Fruit fly (Drosophila melanogaster) whole organism, embryonic: Measurements from ENCODE around the gene yellow-f.
A peak's percentile ranks its signal among the peaks of the same experiment; 100 is the strongest.

ENCODE experiments used
- Bdp1 ChIP-seq: fragments of 200-800 bp; sonication (Bioruptor generic); optimal IDR thresholded peaks from 3 replicates; lab custom pipeline; 2016; ENCODE audit warnings: missing biosample characterization, missing genetic modification characterization
- Bgb ChIP-seq: fragments of 200-800 bp; sonication (Bioruptor generic); IDR thresholded peaks from 2 replicates; pipeline ENCODE4 v1.3.6; 2022; ENCODE audit warnings: missing biosample characterization, missing genetic modification characterization; ENCODE audit not compliant: partially characterized antibody
- CG10267 ChIP-seq: fragments of 200-800 bp; sonication (Bioruptor generic); optimal IDR thresholded peaks from 2 replicates; lab custom pipeline; 2018; ENCODE audit warnings: missing biosample characterization, mild to moderate bottlenecking, missing genetic modification characterization, moderate library complexity
- CG11723 ChIP-seq: fragments of 200-800 bp; sonication (Bioruptor generic); optimal IDR thresholded peaks from 2 replicates; lab custom pipeline; 2017; ENCODE audit warnings: missing biosample characterization, mild to moderate bottlenecking, missing genetic modification characterization
- CG15514 ChIP-seq: fragments of 200-800 bp; sonication (Bioruptor generic); optimal IDR thresholded peaks from 3 replicates; lab custom pipeline; 2017; ENCODE audit warnings: missing biosample characterization, missing genetic modification characterization, mild to moderate bottlenecking, moderate library complexity, missing genetic modification reagents
- CG1647 ChIP-seq: fragments of 200-800 bp; sonication (Bioruptor generic); optimal IDR thresholded peaks from 3 replicates; lab custom pipeline; 2016; ENCODE audit warnings: missing biosample characterization, missing genetic modification characterization
- CG16815 ChIP-seq: fragments of 200-800 bp; sonication (Bioruptor generic); optimal IDR thresholded peaks from 3 replicates; lab custom pipeline; 2017; ENCODE audit warnings: missing biosample characterization, mild to moderate bottlenecking, missing genetic modification characterization
- CG17568 ChIP-seq: fragments of 200-800 bp; sonication (Bioruptor generic); optimal IDR thresholded peaks from 2 replicates; lab custom pipeline; 2018; ENCODE audit warnings: missing biosample characterization, mild to moderate bottlenecking, missing genetic modification characterization, moderate library complexity
- CG2116 ChIP-seq: fragments of 200-800 bp; sonication (Bioruptor generic); optimal IDR thresholded peaks from 3 replicates; lab custom pipeline; 2018; ENCODE audit warnings: missing biosample characterization, mild to moderate bottlenecking, missing genetic modification characterization
- CG2120 ChIP-seq: fragments of 200-800 bp; sonication (Bioruptor generic); optimal IDR thresholded peaks from 3 replicates; lab custom pipeline; 2016; ENCODE audit warnings: missing biosample characterization, missing genetic modification characterization
- CG2202 ChIP-seq: fragments of 200-800 bp; sonication (Bioruptor generic); optimal IDR thresholded peaks from 2 replicates; lab custom pipeline; 2018; ENCODE audit warnings: missing biosample characterization, mild to moderate bottlenecking, missing genetic modification characterization
- CG31224 ChIP-seq: fragments of 200-800 bp; sonication (Bioruptor generic); IDR thresholded peaks from 2 replicates; pipeline ENCODE4 v1.3.6; 2022; ENCODE audit warnings: missing biosample characterization, missing genetic modification characterization
- CG4424 ChIP-seq: fragments of 200-800 bp; sonication (Bioruptor generic); optimal IDR thresholded peaks from 3 replicates; lab custom pipeline; 2016; ENCODE audit warnings: missing biosample characterization, missing genetic modification characterization
- CG6791 ChIP-seq: fragments of 200-800 bp; sonication (Bioruptor generic); IDR thresholded peaks from 3 replicates; pipeline ENCODE4 v1.3.6; 2022; ENCODE audit warnings: missing biosample characterization, missing genetic modification characterization; ENCODE audit not compliant: partially characterized antibody
- CG7357 ChIP-seq: fragments of 200-800 bp; sonication (Bioruptor generic); IDR thresholded peaks from 3 replicates; pipeline ENCODE4 v1.3.6; 2022; ENCODE audit warnings: missing biosample characterization, missing genetic modification characterization
- CG9817 ChIP-seq: fragments of 200-800 bp; sonication (Bioruptor generic); optimal IDR thresholded peaks from 2 replicates; lab custom pipeline; 2018; ENCODE audit warnings: missing biosample characterization, mild to moderate bottlenecking, missing genetic modification characterization, moderate library complexity
- Dll ChIP-seq: fragments of 200-800 bp; sonication (Bioruptor generic); IDR thresholded peaks from 4 replicates; pipeline ENCODE4 v1.3.6; 2022; ENCODE audit warnings: missing biosample characterization, missing genetic modification characterization; ENCODE audit not compliant: partially characterized antibody
- Doc2 ChIP-seq: fragments of 200-800 bp; sonication (Bioruptor generic); IDR thresholded peaks from 2 replicates; pipeline ENCODE4 v1.3.6; 2022; ENCODE audit warnings: missing biosample characterization, missing genetic modification characterization
- Drgx ChIP-seq: fragments of 200-800 bp; sonication (Bioruptor generic); IDR thresholded peaks from 2 replicates; pipeline ENCODE4 v1.3.6; 2022; ENCODE audit warnings: missing biosample characterization, missing genetic modification characterization
- Fer1 ChIP-seq: fragments of 200-800 bp; sonication (Bioruptor generic); optimal IDR thresholded peaks from 2 replicates; lab custom pipeline; 2017; ENCODE audit warnings: missing biosample characterization, mild to moderate bottlenecking, missing genetic modification characterization
- Gsc ChIP-seq: fragments of 200-800 bp; sonication (Bioruptor generic); IDR thresholded peaks from 2 replicates; pipeline ENCODE4 v1.3.6; 2022; ENCODE audit warnings: missing biosample characterization, missing genetic modification characterization
- Hr78 ChIP-seq, 2 experiments: fragments of 200-800 bp in 1 of 2; fragments of >200 bp in 1 of 2; sonication (Bioruptor generic) in 1 of 2; optimal IDR thresholded peaks; 2 replicates each; lab custom pipeline; 2017 to 2019; ENCODE audit warnings: missing biosample characterization in 2 of 2, missing genetic modification characterization in 2 of 2, mild to moderate bottlenecking in 1 of 2, moderate library complexity in 1 of 2
- Lhr ChIP-seq: fragments of 200-800 bp; sonication (Bioruptor generic); optimal IDR thresholded peaks from 3 replicates; lab custom pipeline; 2017; ENCODE audit warnings: mild to moderate bottlenecking, missing biosample characterization, missing genetic modification reagents, missing genetic modification characterization
- MESR4 ChIP-seq: fragments of 200-800 bp; sonication (Bioruptor generic); optimal IDR thresholded peaks from 2 replicates; lab custom pipeline; 2018; ENCODE audit warnings: missing biosample characterization, mild to moderate bottlenecking, missing genetic modification characterization, moderate library complexity
- Sox100B ChIP-seq: fragments of 200-800 bp; sonication (Bioruptor generic); optimal IDR thresholded peaks from 3 replicates; lab custom pipeline; 2018; ENCODE audit warnings: missing biosample characterization, mild to moderate bottlenecking, missing genetic modification characterization
- Sox102F ChIP-seq: fragments of 200-800 bp; sonication (Bioruptor generic); optimal IDR thresholded peaks from 2 replicates; lab custom pipeline; 2018; ENCODE audit warnings: missing biosample characterization, mild to moderate bottlenecking, missing genetic modification characterization, moderate library complexity
- Spps ChIP-seq: fragments of 200-800 bp; sonication (Bioruptor generic); optimal IDR thresholded peaks from 2 replicates; lab custom pipeline; 2018; ENCODE audit warnings: missing biosample characterization, mild to moderate bottlenecking, missing genetic modification characterization
- Vsx1 ChIP-seq: fragments of 200-800 bp; sonication (Bioruptor generic); optimal IDR thresholded peaks from 2 replicates; lab custom pipeline; 2017; ENCODE audit warnings: missing biosample characterization, mild to moderate bottlenecking, missing genetic modification characterization, missing genetic modification reagents
- ac ChIP-seq: fragments of 200-800 bp; sonication (Bioruptor generic); optimal IDR thresholded peaks from 3 replicates; lab custom pipeline; 2017; ENCODE audit warnings: missing biosample characterization, mild to moderate bottlenecking, missing genetic modification characterization
- bab2 ChIP-seq: fragments of 200-800 bp; sonication (Bioruptor generic); optimal IDR thresholded peaks from 2 replicates; lab custom pipeline; 2016; ENCODE audit warnings: missing biosample characterization, missing genetic modification characterization
- cas ChIP-seq: fragments of 200-800 bp; sonication (Bioruptor generic); IDR thresholded peaks from 2 replicates; pipeline ENCODE4 v1.3.6; 2022; ENCODE audit warnings: missing biosample characterization, missing genetic modification characterization
- croc ChIP-seq: fragments of 200-800 bp; sonication (Bioruptor generic); conservative IDR thresholded peaks from 3 replicates; pipeline ENCODE4 v1.3.6; 2022; ENCODE audit warnings: missing biosample characterization, missing genetic modification characterization
- da ChIP-seq: fragments of 200-800 bp; sonication (Bioruptor generic); optimal IDR thresholded peaks from 2 replicates; lab custom pipeline; 2016; ENCODE audit warnings: missing biosample characterization, missing genetic modification characterization
- dmrt11E ChIP-seq: fragments of 200-800 bp; sonication (Bioruptor generic); optimal IDR thresholded peaks from 3 replicates; lab custom pipeline; 2018; ENCODE audit warnings: missing biosample characterization, mild to moderate bottlenecking, missing genetic modification characterization, moderate library complexity
- hbn ChIP-seq: fragments of 200-800 bp; sonication (Bioruptor generic); IDR thresholded peaks from 2 replicates; pipeline ENCODE4 v1.3.6; 2022; ENCODE audit warnings: missing biosample characterization, missing genetic modification characterization; ENCODE audit not compliant: partially characterized antibody
- lmd ChIP-seq: fragments of 200-800 bp; sonication (Bioruptor generic); IDR thresholded peaks from 2 replicates; pipeline ENCODE4 v1.3.6; 2022; ENCODE audit warnings: missing biosample characterization, missing genetic modification characterization
- mirr ChIP-seq: fragments of 200-800 bp; sonication (Bioruptor generic); optimal IDR thresholded peaks from 3 replicates; lab custom pipeline; 2018; ENCODE audit warnings: missing biosample characterization, mild to moderate bottlenecking, missing genetic modification characterization
- onecut ChIP-seq: fragments of 200-800 bp; sonication (Bioruptor generic); IDR thresholded peaks from 2 replicates; pipeline ENCODE4 v1.3.6; 2022; ENCODE audit warnings: missing biosample characterization, missing genetic modification characterization
- row ChIP-seq: fragments of 200-800 bp; sonication (Bioruptor generic); IDR thresholded peaks from 3 replicates; pipeline ENCODE4 v1.3.6; 2022; ENCODE audit warnings: missing biosample characterization, missing genetic modification characterization
- sens ChIP-seq: fragments of 200-800 bp; sonication (Bioruptor generic); peaks from one replicate; lab custom pipeline; 2016; ENCODE audit warnings: missing biosample characterization, missing genetic modification characterization
- sima ChIP-seq: fragments of 200-800 bp; sonication (Bioruptor generic); optimal IDR thresholded peaks from 2 replicates; lab custom pipeline; 2016; ENCODE audit warnings: missing biosample characterization, missing genetic modification characterization
- stc ChIP-seq: fragments of 200-800 bp; sonication (Bioruptor generic); IDR thresholded peaks from 2 replicates; pipeline ENCODE4 v1.3.6; 2022; ENCODE audit warnings: missing biosample characterization, missing genetic modification characterization
- tll ChIP-seq, 2 experiments: fragments of 200-800 bp in 1 of 2; fragments of >200 bp in 1 of 2; sonication (Bioruptor generic) in 1 of 2; optimal IDR thresholded peaks; 2 replicates each; lab custom pipeline; 2017 to 2019; ENCODE audit warnings: missing biosample characterization in 2 of 2, missing genetic modification characterization in 2 of 2, mild to moderate bottlenecking in 1 of 2, moderate library complexity in 1 of 2
- tna ChIP-seq: fragments of 200-800 bp; sonication (Bioruptor generic); IDR thresholded peaks from 2 replicates; pipeline ENCODE4 v1.3.6; 2022; ENCODE audit warnings: missing biosample characterization, missing genetic modification characterization; ENCODE audit not compliant: partially characterized antibody
- toy ChIP-seq: fragments of 200-800 bp; sonication (Bioruptor generic); IDR thresholded peaks from 2 replicates; pipeline ENCODE4 v1.3.6; 2022; ENCODE audit warnings: missing biosample characterization, missing genetic modification characterization
- trem ChIP-seq: fragments of 200-800 bp; optimal IDR thresholded peaks from 3 replicates; lab custom pipeline; 2019; ENCODE audit warnings: missing biosample characterization, mild to moderate bottlenecking, missing genetic modification characterization, moderate library complexity
- tx ChIP-seq: fragments of 200-800 bp; sonication (Bioruptor generic); optimal IDR thresholded peaks from 2 replicates; lab custom pipeline; 2016; ENCODE audit warnings: missing biosample characterization, missing genetic modification characterization
- z ChIP-seq: fragments of 200-800 bp; sonication (Bioruptor generic); IDR thresholded peaks from 3 replicates; pipeline ENCODE4 v1.3.6; 2022; ENCODE audit warnings: missing biosample characterization, missing genetic modification characterization
- zen2 ChIP-seq: fragments of 200-800 bp; sonication (Bioruptor generic); IDR thresholded peaks from 3 replicates; pipeline ENCODE4 v1.3.6; 2022; ENCODE audit warnings: missing biosample characterization, missing genetic modification characterization; ENCODE audit not compliant: partially characterized antibody
- zf30C ChIP-seq: fragments of 200-800 bp; sonication (Bioruptor generic); optimal IDR thresholded peaks from 3 replicates; lab custom pipeline; 2018; ENCODE audit warnings: missing biosample characterization, mild to moderate bottlenecking, missing genetic modification characterization

The yellow-f gene

DNA sequence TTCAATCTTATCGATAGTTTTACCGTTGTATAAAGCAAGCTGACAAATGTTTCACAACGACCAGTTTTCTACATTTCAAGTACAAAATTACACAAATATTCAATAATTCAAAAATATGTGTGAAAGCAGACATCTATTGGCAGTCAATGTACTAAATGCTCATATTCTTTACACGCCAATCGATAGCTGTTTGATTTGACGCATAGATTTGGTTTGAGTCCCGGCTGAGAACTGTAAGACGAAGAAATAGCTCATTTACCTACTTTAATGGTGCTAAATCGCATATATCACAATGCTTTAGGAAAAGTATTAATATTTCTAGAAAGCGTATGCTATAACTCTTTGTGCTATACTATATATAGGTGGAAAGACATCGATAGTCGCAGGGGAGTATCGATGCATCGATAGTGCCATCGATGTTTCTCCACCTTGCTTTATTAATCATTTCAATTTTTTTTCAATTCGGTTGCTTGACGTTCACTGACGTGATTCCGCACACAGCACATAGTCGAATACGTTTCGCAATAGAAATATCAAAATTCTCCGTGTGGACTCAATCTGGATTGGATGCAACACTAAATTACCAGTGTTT lies 12.3 kb downstream of the yellow-f start, which contains the start of gene Paip2 (continued):
- TF ChIP-seq sima (GFP tag; lab: Kevin White, UChicago) (no peak), CG6791 (GFP tag; lab: Robert Waterston, UW) (peak; percentile 97), ac (GFP tag; lab: Kevin White, UChicago) (no peak), CG9817 (tag; lab: Kevin White, UChicago) (no peak), zen2 (peak; percentile 98), tna (GFP tag; lab: Robert Waterston, UW) (peak; percentile 97), trem (tag; lab: Kevin White, UChicago) (peak; percentile 75), CG10267 (peak; percentile 71), bab2 (GFP tag; lab: Kevin White, UChicago) (no peak), onecut (GFP tag; lab: Robert Waterston, UW) (no peak), Bgb (GFP tag; lab: Robert Waterston, UW) (peak; percentile 97), da (GFP tag; lab: Kevin White, UChicago) (no peak), CG1647 (GFP tag; lab: Kevin White, UChicago) (no peak), CG7357 (GFP tag; lab: Robert Waterston, UW) (no peak), CG31224 (GFP tag; lab: Robert Waterston, UW) (no peak), MESR4 (GFP tag; lab: Kevin White, UChicago) (peak; percentile 78), stc (GFP tag; lab: Robert Waterston, UW) (no peak), CG15514 (GFP tag; lab: Kevin White, UChicago) (peak; percentile 67), Drgx (no peak), toy (no peak), CG17568 (GFP tag; lab: Kevin White, UChicago) (no peak), CG16815 (GFP tag; lab: Kevin White, UChicago) (no peak), Fer1 (GFP tag; lab: Kevin White, UChicago) (no peak), Hr78 (GFP tag; optimal IDR thresholded peaks at IDR 0.05; lab: Kevin White, UChicago) (no peak), tx (GFP tag; lab: Kevin White, UChicago) (no peak), CG2120 (GFP tag; lab: Kevin White, UChicago) (peak; percentile 6), CG4424 (peak; percentile 4), Bdp1 (GFP tag; lab: Kevin White, UChicago) (no peak), CG2116 (GFP tag; lab: Kevin White, UChicago) (peak; percentile 90), Sox100B (GFP tag; lab: Kevin White, UChicago) (no peak), mirr (GFP tag; lab: Kevin White, UChicago) (no peak), cas (GFP tag; lab: Robert Waterston, UW) (no peak), Spps (tag; lab: Kevin White, UChicago) (no peak), sens (GFP tag; lab: Kevin White, UChicago) (peak; percentile 70), hbn (peak; percentile 98), Sox102F (GFP tag; lab: Kevin White, UChicago) (no peak), Lhr (GFP tag; lab: Kevin White, UChicago) (peak; percentile 76), tll (GFP tag; optimal IDR thresholded peaks at IDR 0.05; lab: Kevin White, UChicago) (peak; percentile 2 to 56), zf30C (GFP tag; lab: Kevin White, UChicago) (no peak), z (GFP tag; lab: Robert Waterston, UW) (no peak), Vsx1 (GFP tag; lab: Kevin White, UChicago) (no peak), croc (GFP tag; lab: Robert Waterston, UW) (no peak), dmrt11E (tag; lab: Kevin White, UChicago) (peak; percentile 23), row (GFP tag; lab: Robert Waterston, UW) (0 out of 3 replicates have a peak, but pooled peaks have one; percentile 21), Dll (GFP tag; lab: Robert Waterston, UW) (peak; percentile 99), Gsc (no peak), CG11723 (GFP tag; lab: Kevin White, UChicago) (no peak), lmd (no peak), Doc2 (GFP tag; lab: Robert Waterston, UW) (no peak), CG2202 (tag; lab: Kevin White, UChicago) (no peak)
